Worm (Caenorhabditis elegans): ENCODE data around the gene Y38E10A.24.

- TF ChIP-seq ama-1 (optimal IDR thresholded peaks at IDR 0.05) (no peak), sea-2 (GFP tag; optimal IDR thresholded peaks at IDR 0.05) (no peak), elt-1 (tag; optimal IDR thresholded peaks at IDR 0.05) (no peak), lin-15B (tag; optimal IDR thresholded peaks at IDR 0.05) (no peak), lin-39 (tag; optimal IDR thresholded peaks at IDR 0.05) (no peak)
Observed at ce11 chrII:12722685-12723287, 44.0 kb downstream of the Y38E10A.24 start.

All from whole organism, L3 larva.